Worm (Caenorhabditis elegans): Measurements from ENCODE around the gene sulp-8.

- TF ChIP-seq him-1 (tag; optimal IDR thresholded peaks at IDR 0.05) (no peak), W03F9.2 (tag; optimal IDR thresholded peaks at IDR 0.05) (no peak), dao-5 (tag; optimal IDR thresholded peaks at IDR 0.05) (no peak)
Observed at ce11 chrV:9677977-9678376, 4.5 kb upstream of the sulp-8 start, which contains the start of gene cthd-1.

All from whole organism, L4/young adult.